Worm (Caenorhabditis elegans) whole organism, late embryonic: Measurements from ENCODE around the gene fbxa-64.

Experiments
- ceh-18 ChIP-seq: sonication (generic microtip); optimal IDR thresholded peaks from 2 replicates; lab custom pipeline; 2016; ENCODE audit warnings: missing genetic modification characterization, missing compliant biosample characterization
- ceh-2 ChIP-seq: sonication (generic microtip); optimal IDR thresholded peaks from 2 replicates; lab custom pipeline; 2016; ENCODE audit warnings: missing genotype, missing genetic modification characterization, missing compliant biosample characterization
- dve-1 ChIP-seq: sonication (generic microtip); optimal IDR thresholded peaks from 2 replicates; lab custom pipeline; 2017; ENCODE audit warnings: antibody characterized with exemption, mild to moderate bottlenecking, missing genetic modification characterization, missing compliant biosample characterization
- elt-4 ChIP-seq: sonication (generic microtip); optimal IDR thresholded peaks from 2 replicates; lab custom pipeline; 2016; ENCODE audit warnings: missing genetic modification characterization, missing compliant biosample characterization
- fax-1 ChIP-seq: sonication (generic microtip); optimal IDR thresholded peaks from 2 replicates; lab custom pipeline; 2016; ENCODE audit warnings: missing genotype, missing genetic modification characterization, missing compliant biosample characterization
- hlh-13 ChIP-seq: fragments of 200-800 bp; sonication (Bioruptor generic); optimal IDR thresholded peaks from 2 replicates; lab custom pipeline; 2018; ENCODE audit warnings: mild to moderate bottlenecking, missing genetic modification characterization, missing compliant biosample characterization
- hlh-6 ChIP-seq: sonication (generic microtip); optimal IDR thresholded peaks from 2 replicates; lab custom pipeline; 2016; ENCODE audit warnings: missing genotype, missing genetic modification characterization, missing compliant biosample characterization
- lin-11 ChIP-seq: fragments of 200-800 bp; sonication (Bioruptor generic); optimal IDR thresholded peaks from 2 replicates; lab custom pipeline; 2018; ENCODE audit warnings: mild to moderate bottlenecking, missing genetic modification characterization, missing compliant biosample characterization
- nfya-1 ChIP-seq: sonication (generic microtip); optimal IDR thresholded peaks from 2 replicates; lab custom pipeline; 2017; ENCODE audit warnings: missing genetic modification characterization, mild to moderate bottlenecking, missing compliant biosample characterization, antibody characterized with exemption, moderate library complexity
- nhr-11 ChIP-seq: fragments of 150-350 bp; optimal IDR thresholded peaks from 2 replicates; lab custom pipeline; 2014; ENCODE audit warnings: missing biosample characterization, missing genetic modification characterization
- pqm-1 ChIP-seq: sonication (generic microtip); optimal IDR thresholded peaks from 2 replicates; lab custom pipeline; 2016; ENCODE audit warnings: missing genetic modification characterization, missing compliant biosample characterization
- sox-2 ChIP-seq: fragments of 200-800 bp; sonication (Bioruptor generic); IDR thresholded peaks from 2 replicates; pipeline ENCODE4 v1.3.6; 2022; ENCODE audit warnings: missing genetic modification reagents, missing genetic modification characterization, missing compliant biosample characterization
- unc-42 ChIP-seq: sonication (generic microtip); optimal IDR thresholded peaks from 2 replicates; lab custom pipeline; 2016; ENCODE audit warnings: missing genotype, missing genetic modification characterization, missing compliant biosample characterization
- unc-86 ChIP-seq: sonication (generic microtip); optimal IDR thresholded peaks from 2 replicates; lab custom pipeline; 2016; ENCODE audit warnings: missing genetic modification characterization, missing compliant biosample characterization

DNA sequence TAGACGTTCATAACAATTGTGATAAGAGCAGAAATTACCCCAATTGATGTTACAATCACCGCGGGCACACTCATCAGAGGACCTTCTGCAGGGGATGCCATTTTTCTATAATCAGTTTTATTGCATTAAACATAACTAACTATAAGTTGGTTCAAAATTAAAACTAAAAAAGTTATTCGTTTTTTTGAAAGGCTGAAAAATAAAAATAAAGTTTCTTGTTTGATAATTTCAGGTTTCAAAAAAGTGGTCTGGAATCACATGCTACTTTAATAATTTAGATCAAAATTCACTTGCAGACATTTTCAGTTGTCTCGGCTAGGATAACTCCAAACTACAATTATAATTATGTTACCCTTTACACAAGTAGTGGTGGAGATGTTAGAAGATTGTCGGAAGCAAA, 23.9 kb upstream of the fbxa-64 start, which contains the start of gene srbc-1:
- no peak for TF ChIP-seq hlh-13 (GFP tag; lab: Kevin White, UChicago)
- TF ChIP-seq ceh-18 = no peak
- TF ChIP-seq elt-4 (tag; lab: Kevin White, UChicago) = no peak
- no peak for TF ChIP-seq dve-1 (tag; lab: Kevin White, UChicago)
- TF ChIP-seq nhr-11 (tag; lab: Kevin White, UChicago) = no peak
- TF ChIP-seq nfya-1 (tag; lab: Kevin White, UChicago) = no peak
- TF ChIP-seq fax-1 (tag; lab: Kevin White, UChicago) = no peak
- TF ChIP-seq unc-86 = no peak
- TF ChIP-seq pqm-1 (tag; lab: Kevin White, UChicago) = no peak
- no peak for TF ChIP-seq sox-2
- TF ChIP-seq lin-11 (tag; lab: Kevin White, UChicago) = no peak
- no peak for TF ChIP-seq unc-42 (tag; lab: Kevin White, UChicago)
- no peak for TF ChIP-seq hlh-6 (tag; lab: Kevin White, UChicago)
- no peak for TF ChIP-seq ceh-2 (tag; lab: Kevin White, UChicago)
